Worm (Caenorhabditis elegans): ENCODE data around the gene K01H12.4.
A peak's percentile ranks its signal among the peaks of the same experiment; 100 is the strongest.
"Not testable (repeated sequence)": the region's sequence is repeated elsewhere in the genome, so short reads cannot be mapped to it uniquely, and the experiment has no call there.

The K01H12.4 gene

DNA sequence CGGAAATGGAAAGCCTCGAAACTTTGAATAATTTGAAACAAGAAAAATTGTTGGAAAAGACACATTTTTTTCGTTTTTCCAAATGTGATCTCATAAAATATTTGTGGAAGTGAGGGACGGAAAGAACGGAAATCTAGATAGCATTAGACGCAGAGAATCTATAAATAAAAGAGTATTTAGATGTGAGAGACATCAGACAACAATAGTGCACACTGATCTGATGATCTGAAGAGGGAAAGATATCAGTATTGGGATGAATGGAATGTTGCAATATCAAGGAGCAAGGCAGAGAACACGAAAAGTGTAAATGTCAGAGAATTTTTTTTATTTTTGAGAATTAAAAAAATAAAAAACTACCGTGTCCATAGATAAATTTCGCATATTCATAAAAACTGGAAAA is 22.0 kb downstream of the K01H12.4 start:
- no peak for TF ChIP-seq ceh-18 (tag; optimal IDR thresholded peaks at IDR 0.05)
- no peak for TF ChIP-seq elt-2 (tag; optimal IDR thresholded peaks at IDR 0.05)
- TF ChIP-seq sdc-2 (tag; optimal IDR thresholded peaks at IDR 0.05): no peak
- TF ChIP-seq hlh-30 (tag; optimal IDR thresholded peaks at IDR 0.05; ENCODE audit: insufficient read depth): no peak
- TF ChIP-seq zip-5 (tag; optimal IDR thresholded peaks at IDR 0.05): no peak
- no peak for TF ChIP-seq eyg-1 (tag; optimal IDR thresholded peaks at IDR 0.05)
- no peak for TF ChIP-seq hlh-15 (tag; optimal IDR thresholded peaks at IDR 0.05)
- no peak for TF ChIP-seq K02D7.2 (tag; optimal IDR thresholded peaks at IDR 0.05)
- TF ChIP-seq fkh-6 (tag; optimal IDR thresholded peaks at IDR 0.05): no peak

DNA sequence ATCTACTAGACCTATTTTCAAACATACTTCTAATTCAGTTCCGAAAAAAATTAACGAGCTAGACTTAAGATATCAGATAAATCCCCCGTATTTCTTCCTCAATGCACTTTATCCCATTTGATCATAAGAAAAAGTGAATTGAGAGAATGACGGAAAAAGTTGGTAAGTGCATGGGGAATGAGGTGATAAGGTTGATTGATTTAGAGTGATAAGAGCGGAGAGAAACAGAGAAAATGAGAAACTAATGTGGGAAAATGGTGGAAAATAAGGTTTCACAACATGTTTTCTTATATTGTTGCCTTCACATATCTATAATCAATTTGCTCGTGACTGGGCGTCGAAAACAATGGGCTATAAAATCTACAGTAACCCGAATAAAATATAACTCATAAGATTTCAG is 22.9 kb downstream of the K01H12.4 start:
- TF ChIP-seq odd-2 (tag; optimal IDR thresholded peaks at IDR 0.05) (no peak), elt-2 (tag; optimal IDR thresholded peaks at IDR 0.05) (peak; percentile 64)

ce11 chrIV:9737204-9737790 is 24.4 kb downstream of the K01H12.4 start, which contains the start of gene cka-1:
Gene cka-1, minus strand, starts transcription at chrIV:9737621.
- TF ChIP-seq sdc-2 (tag; optimal IDR thresholded peaks at IDR 0.05) (no peak), elt-2 (tag; optimal IDR thresholded peaks at IDR 0.05) (peak; percentile 31), ceh-6 (GFP tag; optimal IDR thresholded peaks at IDR 0.05) (no peak)

DNA sequence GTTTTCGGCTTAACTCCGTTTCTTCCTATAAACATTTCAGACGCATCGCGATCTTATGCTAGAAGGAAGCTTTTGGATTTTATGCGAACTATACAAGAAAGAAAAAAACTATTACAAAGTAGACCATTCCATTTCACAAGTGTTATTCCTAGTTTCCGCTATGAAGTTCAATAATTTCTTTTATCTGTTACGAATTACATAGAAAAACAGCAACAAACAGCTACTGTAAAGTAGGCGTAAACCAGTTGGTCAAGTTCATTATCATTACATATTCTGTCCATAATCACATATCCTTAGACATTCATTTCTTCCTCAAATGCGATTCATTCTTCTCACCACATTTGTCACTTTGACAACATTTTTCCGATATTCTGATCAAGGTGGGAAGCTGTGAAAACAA is 25.3 kb downstream of the K01H12.4 start, which contains the start of gene C28D4.10:
C28D4.10 (plus strand) TSS at position 301 of the 400 bp plus-strand sequence.
- TF ChIP-seq pros-1 (tag; optimal IDR thresholded peaks at IDR 0.05) (no peak), hlh-8 (tag; optimal IDR thresholded peaks at IDR 0.05) (no peak), ceh-45 (GFP tag; IDR thresholded peaks at IDR 0.05) (no peak)

DNA sequence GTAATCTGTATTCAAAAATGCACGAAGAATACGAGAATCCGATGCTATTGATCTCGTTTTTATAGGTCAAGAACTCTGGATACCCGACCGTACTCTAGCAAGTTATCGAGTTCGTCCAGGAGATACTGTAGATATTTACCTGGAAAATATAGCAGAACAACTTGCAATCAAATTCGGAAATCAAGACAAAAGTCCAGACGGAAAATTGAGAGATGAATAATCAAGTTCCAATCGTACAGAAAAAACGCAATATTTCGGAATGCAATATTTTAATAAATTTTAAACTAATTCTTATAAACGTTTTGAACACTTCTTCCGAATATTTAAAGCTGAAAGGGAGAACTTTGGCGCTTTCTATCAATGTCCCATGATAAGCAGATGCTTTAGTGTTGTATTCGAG is 26.1 kb downstream of the K01H12.4 start:
- TF ChIP-seq sdc-2 (tag; optimal IDR thresholded peaks at IDR 0.05): no peak
- TF ChIP-seq ztf-16 (tag; optimal IDR thresholded peaks at IDR 0.05): no peak

- TF ChIP-seq T23F11.4 (GFP tag; optimal IDR thresholded peaks at IDR 0.05); hlh-6 (tag; optimal IDR thresholded peaks at IDR 0.05); madf-2 (tag; optimal IDR thresholded peaks at IDR 0.05): not testable (repeated sequence)
Observed at ce11 chrIV:9740851-9741549, 28.1 kb downstream of the K01H12.4 start, which contains the start of gene gln-6. Gene gln-6, minus strand, starts transcription at chrIV:9740901.

DNA sequence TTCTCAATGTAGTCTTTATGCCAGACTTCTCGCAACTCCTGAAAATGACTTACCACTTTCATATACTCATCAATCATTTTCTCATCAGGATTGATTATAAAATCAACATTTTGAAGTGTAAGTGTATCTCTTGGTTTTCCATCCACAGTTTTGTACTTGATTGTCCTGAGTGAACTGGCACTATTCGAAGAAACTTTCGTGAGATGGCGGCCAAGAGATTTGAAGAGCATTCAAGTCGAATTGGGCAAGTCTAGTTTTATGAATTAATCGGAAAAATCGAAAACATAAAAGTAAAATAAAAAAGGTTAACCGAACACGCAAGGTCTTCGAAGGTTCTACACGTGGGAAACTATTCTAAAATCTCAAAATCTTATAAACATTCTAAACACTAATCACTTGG is 30.0 kb downstream of the K01H12.4 start, which contains the start of gene C28D4.7:
C28D4.7 (minus strand) TSS at position 265 of the 400 bp plus-strand sequence.
- TF ChIP-seq ceh-18 (tag; optimal IDR thresholded peaks at IDR 0.05) (no peak), zip-5 (tag; optimal IDR thresholded peaks at IDR 0.05) (no peak), pat-9 (tag; optimal IDR thresholded peaks at IDR 0.05) (no peak), tbx-2 (tag; optimal IDR thresholded peaks at IDR 0.05) (no peak), Y22D7AL.16 (tag; optimal IDR thresholded peaks at IDR 0.05) (no peak), ceh-45 (GFP tag; IDR thresholded peaks at IDR 0.05) (no peak), fkh-6 (tag; optimal IDR thresholded peaks at IDR 0.05) (no peak), ztf-16 (tag; optimal IDR thresholded peaks at IDR 0.05) (no peak), che-1 (tag; optimal IDR thresholded peaks at IDR 0.05) (no peak), ceh-9 (tag; optimal IDR thresholded peaks at IDR 0.05) (no peak), nhr-11 (tag; optimal IDR thresholded peaks at IDR 0.05) (no peak), K09A11.1 (tag; optimal IDR thresholded peaks at IDR 0.05; ENCODE audit: insufficient read depth) (no peak), ceh-19 (GFP tag; optimal IDR thresholded peaks at IDR 0.05) (no peak), pha-4 (tag; optimal IDR thresholded peaks at IDR 0.05) (no peak), sox-4 (tag; optimal IDR thresholded peaks at IDR 0.05) (no peak), gmeb-2 (tag; optimal IDR thresholded peaks at IDR 0.05) (no peak), ahr-1 (tag; optimal IDR thresholded peaks at IDR 0.05) (no peak), hlh-15 (tag; optimal IDR thresholded peaks at IDR 0.05) (no peak), unc-3 (GFP tag; conservative IDR thresholded peaks at IDR 0.05) (no peak), unc-3 (tag; optimal IDR thresholded peaks at IDR 0.05) (no peak), nfya-1 (tag; optimal IDR thresholded peaks at IDR 0.05) (no peak)
